Worm (Caenorhabditis elegans): ENCODE measurements around the gene srw-66.

The srw-66 gene

DNA sequence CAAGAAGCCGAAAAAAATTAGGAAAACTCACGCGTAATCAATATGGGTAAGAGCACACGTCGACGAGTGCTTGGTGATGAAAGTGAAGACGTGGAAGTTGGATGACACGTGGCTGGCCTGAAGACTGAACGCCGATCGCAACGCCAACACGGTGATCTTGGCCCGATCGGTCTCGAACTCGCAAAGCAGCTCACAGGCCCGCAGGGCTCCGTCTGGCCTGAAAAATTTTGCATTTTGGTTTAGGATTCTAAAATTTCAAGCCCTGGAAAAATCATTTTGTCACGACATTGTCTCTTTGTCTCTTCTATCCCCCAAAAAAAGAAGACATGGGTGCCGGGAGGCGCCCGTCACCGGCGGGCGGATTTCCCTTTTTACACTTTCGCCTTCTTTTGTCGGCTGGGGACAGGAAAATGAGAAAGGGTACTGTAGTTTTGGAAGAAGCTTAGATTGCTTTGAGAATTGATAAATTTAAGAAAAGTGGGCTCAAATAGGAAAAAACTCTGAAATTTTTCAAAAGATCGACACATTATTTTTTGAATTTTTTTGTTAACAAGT lies 30.5 kb downstream of the srw-66 start:
- TF ChIP-seq mep-1 (tag; optimal IDR thresholded peaks at IDR 0.05) (no peak), set-16 (GFP tag; IDR thresholded peaks at IDR 0.05) (peak; percentile 30; the same call in 1 of the 2 replicates)

DNA sequence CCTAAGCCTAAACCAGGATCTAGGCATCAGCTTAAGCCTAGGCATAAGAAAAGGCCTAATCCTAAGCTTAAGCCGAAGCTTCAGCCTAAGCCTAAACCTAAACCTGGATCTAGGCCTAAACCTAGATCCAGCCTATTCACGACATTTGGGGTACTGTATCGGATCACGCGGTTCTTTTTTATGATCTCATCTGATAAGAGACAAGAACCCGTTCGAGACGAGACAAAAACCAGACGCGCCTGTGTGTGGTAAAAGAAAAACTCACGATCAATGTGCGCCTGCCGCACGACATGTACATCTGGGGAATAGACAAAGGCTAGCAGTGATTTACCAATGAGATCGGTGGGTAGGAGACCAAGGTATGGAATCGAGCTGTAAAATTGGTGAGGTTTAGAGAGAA lies 31.3 kb downstream of the srw-66 start:
- TF ChIP-seq ceh-44 (GFP tag; IDR thresholded peaks at IDR 0.05) (no peak), ceh-20 (GFP tag; IDR thresholded peaks at IDR 0.05) (no peak), ZK546.5 (tag; optimal IDR thresholded peaks at IDR 0.05) (no peak), nhr-28 (tag; optimal IDR thresholded peaks at IDR 0.05) (peak; percentile 27), hlh-11 (tag; optimal IDR thresholded peaks at IDR 0.05) (peak; percentile 71), hlh-30 (tag; optimal IDR thresholded peaks at IDR 0.05; ENCODE audit: insufficient read depth) (peak; percentile 42), T26A8.4 (GFP tag; IDR thresholded peaks at IDR 0.05) (peak; percentile 19; the same call in 1 of the 2 replicates), nhr-237 (tag; optimal IDR thresholded peaks at IDR 0.05) (no peak), lsy-2 (tag; optimal IDR thresholded peaks at IDR 0.05) (peak in 1 of 2 experiments; percentile 62), mxl-3 (GFP tag; optimal IDR thresholded peaks at IDR 0.05) (peak; percentile 68)

ce11 chrII:1239433-1240020 lies 32.2 kb downstream of the srw-66 start:
- TF ChIP-seq nhr-76 (tag; optimal IDR thresholded peaks at IDR 0.05), result no peak
- TF ChIP-seq ZK337.2 (GFP tag; IDR thresholded peaks at IDR 0.05), result no peak
- no peak for TF ChIP-seq pqm-1 (tag; optimal IDR thresholded peaks at IDR 0.05)
- peak; percentile 77 for TF ChIP-seq set-16 (GFP tag; IDR thresholded peaks at IDR 0.05)
- no peak for TF ChIP-seq cey-2 (tag; optimal IDR thresholded peaks at IDR 0.05; ENCODE audit: borderline replicate concordance, insufficient read depth)
- TF ChIP-seq saeg-2 (GFP tag; IDR thresholded peaks at IDR 0.05), result no peak; the same call in 1 of the 2 replicates
- TF ChIP-seq spr-3 (GFP tag; optimal IDR thresholded peaks at IDR 0.05), result no peak
- TF ChIP-seq lin-29 (GFP tag; IDR thresholded peaks at IDR 0.05), result no peak
- no peak for TF ChIP-seq ctbp-1 (GFP tag; IDR thresholded peaks at IDR 0.05)
- peak; percentile 50 for TF ChIP-seq nhr-77 (tag; optimal IDR thresholded peaks at IDR 0.05)
- TF ChIP-seq ztf-11 (tag; optimal IDR thresholded peaks at IDR 0.05), result no peak
- TF ChIP-seq T20F7.1 (GFP tag; optimal IDR thresholded peaks at IDR 0.05), result no peak
- TF ChIP-seq gei-8 (GFP tag; optimal IDR thresholded peaks at IDR 0.05), result no peak
- TF ChIP-seq ama-1 (optimal IDR thresholded peaks at IDR 0.05), result no peak
- TF ChIP-seq F10B5.3 (tag; optimal IDR thresholded peaks at IDR 0.05), result peak; percentile 1
- no peak for TF ChIP-seq tra-1 (GFP tag; IDR thresholded peaks at IDR 0.05)
- peak; percentile 26 for TF ChIP-seq rbr-2 (tag; optimal IDR thresholded peaks at IDR 0.05)
- TF ChIP-seq spr-1 (tag; optimal IDR thresholded peaks at IDR 0.05), result no peak
- no peak for TF ChIP-seq lin-39 (tag; optimal IDR thresholded peaks at IDR 0.05)
- no peak for TF ChIP-seq F26F4.8 (GFP tag; conservative IDR thresholded peaks at IDR 0.05)
- TF ChIP-seq ceh-28 (tag; optimal IDR thresholded peaks at IDR 0.05), result no peak
- TF ChIP-seq ceh-20 (GFP tag; IDR thresholded peaks at IDR 0.05), result no peak
- 0 out of 2 replicates have a peak, but pooled peaks have one; percentile 17 for TF ChIP-seq vab-7 (GFP tag; IDR thresholded peaks at IDR 0.05)
- TF ChIP-seq tag-97 (GFP tag; IDR thresholded peaks at IDR 0.05), result no peak
- TF ChIP-seq nhr-111 (GFP tag; optimal IDR thresholded peaks at IDR 0.05), result no peak
- TF ChIP-seq dve-1 (tag; optimal IDR thresholded peaks at IDR 0.05; ENCODE audit: insufficient read depth), result peak; percentile 64
- TF ChIP-seq Y48G9A.11 (GFP tag; IDR thresholded peaks at IDR 0.05), result no peak
- TF ChIP-seq mep-1 (tag; optimal IDR thresholded peaks at IDR 0.05), result no peak
- no peak for TF ChIP-seq nhr-237 (tag; optimal IDR thresholded peaks at IDR 0.05)
- TF ChIP-seq pha-4 (GFP tag; IDR thresholded peaks at IDR 0.05), result no peak; the same call in none of the 2 replicates
- no peak for TF ChIP-seq pha-4 (tag; optimal IDR thresholded peaks at IDR 0.05)
- no peak for TF ChIP-seq lir-3 (tag; optimal IDR thresholded peaks at IDR 0.05)
- no peak for TF ChIP-seq R02D3.7 (tag; optimal IDR thresholded peaks at IDR 0.05)
- peak; percentile 49 for TF ChIP-seq nhr-48 (tag; optimal IDR thresholded peaks at IDR 0.05)
- no peak for TF ChIP-seq Y5F2A.4 (GFP tag; optimal IDR thresholded peaks at IDR 0.05)
- TF ChIP-seq sdz-12 (GFP tag; optimal IDR thresholded peaks at IDR 0.05), result no peak
- TF ChIP-seq egl-43 (GFP tag; IDR thresholded peaks at IDR 0.05), result no peak
- no peak for TF ChIP-seq nhr-42 (GFP tag; IDR thresholded peaks at IDR 0.05)
- TF ChIP-seq lin-38 (GFP tag; IDR thresholded peaks at IDR 0.05), result no peak
